Worm (Caenorhabditis elegans) whole organism, L3 larva: Measurements from ENCODE around the gene Y48C3A.12.

Source experiments
- R02D3.7 ChIP-seq: fragments of 150-350 bp; optimal IDR thresholded peaks from 2 replicates; lab custom pipeline; 2014; ENCODE audit warnings: missing biosample characterization, missing genetic modification characterization
- egl-27 ChIP-seq: sonication (generic microtip); optimal IDR thresholded peaks from 4 replicates; lab custom pipeline; 2017; ENCODE audit warnings: missing biosample characterization, missing genetic modification reagents, missing genetic modification characterization
- fos-1 ChIP-seq: fragments of 150-350 bp; optimal IDR thresholded peaks from 2 replicates; lab custom pipeline; 2014; ENCODE audit warnings: missing biosample characterization, missing genetic modification characterization
- nfya-1 ChIP-seq: sonication (generic microtip); optimal IDR thresholded peaks from 2 replicates; lab custom pipeline; 2017; ENCODE audit warnings: missing genetic modification characterization, mild to moderate bottlenecking, missing compliant biosample characterization, antibody characterized with exemption, moderate library complexity; ENCODE audit not compliant: insufficient read depth
- nhr-11 ChIP-seq: fragments of 150-350 bp; optimal IDR thresholded peaks from 2 replicates; lab custom pipeline; 2014; ENCODE audit warnings: missing biosample characterization, missing genetic modification characterization
- nhr-25 ChIP-seq: sonication (generic microtip); optimal IDR thresholded peaks from 2 replicates; lab custom pipeline; 2017; ENCODE audit warnings: missing biosample characterization, missing genetic modification characterization
- nhr-76 ChIP-seq: fragments of 150-350 bp; sonication (generic microtip); optimal IDR thresholded peaks from 5 replicates; lab custom pipeline; 2014; ENCODE audit warnings: missing biosample characterization, missing genetic modification characterization

ce11 chrII:13417452-13418031 lies 41.3 kb downstream of the Y48C3A.12 start:
- TF ChIP-seq nhr-11 (tag; lab: Kevin White, UChicago): no peak
- no peak for TF ChIP-seq egl-27
- TF ChIP-seq nhr-25 (tag; lab: Kevin White, UChicago): no peak
- no peak for TF ChIP-seq R02D3.7 (tag; lab: Kevin White, UChicago)
- no peak for TF ChIP-seq fos-1 (tag; lab: Kevin White, UChicago)
- no peak for TF ChIP-seq nhr-76 (tag; lab: Kevin White, UChicago)
- no peak for TF ChIP-seq nfya-1 (tag; lab: Kevin White, UChicago)
